Fruit fly (Drosophila melanogaster) whole organism, wandering third instar larva: ENCODE results near the gene Gyc89Db.

Experiments
- Mio ChIP-seq: sonication (Bioruptor generic); optimal IDR thresholded peaks from 2 replicates; lab custom pipeline; 2016; ENCODE audit warnings: missing biosample characterization, missing genetic modification characterization
- N ChIP-seq: fragments of >200 bp; optimal IDR thresholded peaks from 2 replicates; lab custom pipeline; 2018; ENCODE audit warnings: missing biosample characterization, missing external identifiers, missing genetic modification characterization
- dl ChIP-seq, 2 experiments: fragments of 175-275, 200-275 bp in 1 of 2; fragments of 200-275 bp in 1 of 2; sonication (Bioruptor generic); optimal IDR thresholded peaks; lab custom pipeline; 2018; ENCODE audit warnings: mild to moderate bottlenecking in 2 of 2, missing biosample characterization in 2 of 2, missing genetic modification characterization in 2 of 2, moderate library complexity in 2 of 2; ENCODE audit not compliant: partially characterized antibody in 2 of 2, insufficient read depth in 1 of 2
- pan ChIP-seq: fragments of >200 bp; optimal IDR thresholded peaks from 2 replicates; lab custom pipeline; 2017
- psq ChIP-seq: fragments of 200-800 bp; sonication (Bioruptor generic); optimal IDR thresholded peaks from 3 replicates; lab custom pipeline; 2017; ENCODE audit warnings: missing biosample characterization, mild to moderate bottlenecking, missing genetic modification characterization, moderate library complexity

dm6 chr3R:16510128-16510527 lies 33.2 kb downstream of the Gyc89Db start:
- no peak for TF ChIP-seq Mio (GFP tag; lab: Kevin White, UChicago)
- TF ChIP-seq dl (GFP tag; optimal IDR thresholded peaks at IDR 0.05; lab: Kevin White, UChicago; ENCODE audit: insufficient read depth in 1 of 2, partially characterized antibody in 2 of 2) = no peak
- TF ChIP-seq psq (GFP tag; lab: Kevin White, UChicago) = peak; percentile 4
- no peak for TF ChIP-seq pan
- TF ChIP-seq N (GFP tag; lab: Kevin White, UChicago) = no peak
